Worm (Caenorhabditis elegans) whole organism, mixed stage, embryonic: ENCODE data around the gene srg-2.

ENCODE experiments used
- blmp-1 ChIP-seq: fragments of 150-350 bp; optimal IDR thresholded peaks from 2 replicates; lab custom pipeline; 2014; ENCODE audit warnings: missing biosample characterization, missing genetic modification characterization
- drap-1 ChIP-seq: fragments of 200-800 bp; sonication (Bioruptor generic); optimal IDR thresholded peaks from 3 replicates; lab custom pipeline; 2018; ENCODE audit warnings: mild to moderate bottlenecking, missing genetic modification characterization, missing compliant biosample characterization
- pha-4 ChIP-seq: fragments of 150-350 bp; optimal IDR thresholded peaks from 2 replicates; lab custom pipeline; 2018; ENCODE audit warnings: missing biosample characterization, missing genetic modification reagents, missing genetic modification characterization
- sptf-1 ChIP-seq: sonication (generic microtip); optimal IDR thresholded peaks from 2 replicates; lab custom pipeline; 2017; ENCODE audit warnings: mild to moderate bottlenecking, missing genetic modification characterization, moderate library complexity, missing compliant biosample characterization

DNA sequence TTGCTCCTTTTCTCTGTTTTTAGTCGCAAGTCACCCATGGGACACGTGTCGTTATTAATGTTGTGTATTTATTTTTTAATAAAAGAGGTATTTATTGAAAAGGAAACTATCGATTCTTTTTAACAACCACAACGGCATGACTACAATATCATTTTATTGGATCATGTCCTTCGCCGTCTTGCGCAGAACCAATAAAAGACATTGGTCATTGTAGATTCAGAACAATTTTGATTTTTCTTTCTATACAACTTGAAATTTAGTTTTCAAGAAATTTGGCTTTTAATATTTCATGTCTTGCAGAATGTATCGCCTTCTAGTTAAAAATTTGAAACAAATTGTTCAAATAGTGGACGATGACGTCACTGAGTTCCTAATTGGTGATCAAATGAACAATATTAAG is 8.5 kb downstream of the srg-2 start, which contains the start of gene amdh-1:
- no peak for TF ChIP-seq sptf-1 (tag; lab: Kevin White, UChicago)
- no peak for TF ChIP-seq drap-1 (GFP tag; lab: Kevin White, UChicago)
- no peak for TF ChIP-seq pha-4 (tag; lab: Kevin White, UChicago)
- TF ChIP-seq blmp-1 (tag; lab: Kevin White, UChicago), result no peak
